Fruit fly (Drosophila melanogaster) whole organism, embryonic: ENCODE data around the gene rhea.

Experiments used
- CG1024 ChIP-seq: fragments of 200-800 bp; sonication (Bioruptor generic); IDR thresholded peaks from 2 replicates; pipeline ENCODE4 v1.3.6; 2022; ENCODE audit warnings: missing biosample characterization, missing genetic modification characterization
- CG10979 ChIP-seq: fragments of 200-800 bp; sonication (Bioruptor generic); optimal IDR thresholded peaks from 2 replicates; lab custom pipeline; 2018; ENCODE audit warnings: missing biosample characterization, mild to moderate bottlenecking, missing genetic modification characterization, moderate library complexity
- CG11398 ChIP-seq: fragments of 200-800 bp; sonication (Bioruptor generic); optimal IDR thresholded peaks from 2 replicates; lab custom pipeline; 2016; ENCODE audit warnings: missing biosample characterization, missing genetic modification characterization
- CG11560 ChIP-seq: fragments of 200-800 bp; sonication (Bioruptor generic); IDR thresholded peaks from 3 replicates; pipeline ENCODE4 v1.3.6; 2022; ENCODE audit warnings: missing biosample characterization, missing genetic modification characterization
- CG13287 ChIP-seq: fragments of 200-800 bp; sonication (Bioruptor generic); IDR thresholded peaks from 2 replicates; pipeline ENCODE4 v1.3.6; 2022; ENCODE audit warnings: missing biosample characterization, missing genetic modification characterization; ENCODE audit not compliant: partially characterized antibody
- CG15269 ChIP-seq: fragments of 200-800 bp; sonication (Bioruptor generic); optimal IDR thresholded peaks from 2 replicates; lab custom pipeline; 2018; ENCODE audit warnings: missing biosample characterization, mild to moderate bottlenecking, missing genetic modification characterization, moderate library complexity
- CG1602 ChIP-seq: fragments of 200-800 bp; sonication (Bioruptor generic); optimal IDR thresholded peaks from 3 replicates; lab custom pipeline; 2016; ENCODE audit warnings: missing biosample characterization, missing genetic modification characterization
- CG16813 ChIP-seq: fragments of 200-800 bp; sonication (Bioruptor generic); IDR thresholded peaks from 3 replicates; pipeline ENCODE4 v1.3.6; 2022; ENCODE audit warnings: missing biosample characterization, missing genetic modification characterization; ENCODE audit not compliant: partially characterized antibody
- CG17186 ChIP-seq: fragments of 200-800 bp; sonication (Bioruptor generic); optimal IDR thresholded peaks from 3 replicates; lab custom pipeline; 2017; ENCODE audit warnings: missing biosample characterization, missing genetic modification reagents, missing genetic modification characterization
- CG17361 ChIP-seq: fragments of 200-800 bp; sonication (Bioruptor generic); IDR thresholded peaks from 3 replicates; pipeline ENCODE4 v1.3.6; 2022; ENCODE audit warnings: missing biosample characterization, missing genetic modification characterization
- CG33213 ChIP-seq: fragments of 200-800 bp; sonication (Bioruptor generic); optimal IDR thresholded peaks from 3 replicates; lab custom pipeline; 2016; ENCODE audit warnings: missing biosample characterization, missing genetic modification characterization
- CG3407 ChIP-seq: fragments of 200-800 bp; sonication (Bioruptor generic); optimal IDR thresholded peaks from 2 replicates; lab custom pipeline; 2018; ENCODE audit warnings: missing biosample characterization, mild to moderate bottlenecking, missing genetic modification characterization
- CG6175 ChIP-seq: fragments of 200-800 bp; sonication (Bioruptor generic); IDR thresholded peaks from 3 replicates; pipeline ENCODE4 v1.3.6; 2022; ENCODE audit warnings: missing biosample characterization, missing genetic modification characterization
- CG6683 ChIP-seq: fragments of 200-800 bp; sonication (Bioruptor generic); optimal IDR thresholded peaks from 2 replicates; lab custom pipeline; 2017; ENCODE audit warnings: missing biosample characterization, mild to moderate bottlenecking, missing genetic modification characterization, missing genetic modification reagents
- CG6765 ChIP-seq: fragments of 200-800 bp; sonication (Bioruptor generic); optimal IDR thresholded peaks from 3 replicates; lab custom pipeline; 2017; ENCODE audit warnings: missing biosample characterization, mild to moderate bottlenecking, missing genetic modification characterization
- CG6854 ChIP-seq: fragments of 200-800 bp; sonication (Bioruptor generic); optimal IDR thresholded peaks from 3 replicates; lab custom pipeline; 2017; ENCODE audit warnings: missing biosample characterization, mild to moderate bottlenecking, missing genetic modification characterization
- CG8089 ChIP-seq: fragments of 200-800 bp; sonication (Bioruptor generic); optimal IDR thresholded peaks from 3 replicates; lab custom pipeline; 2016; ENCODE audit warnings: missing biosample characterization, missing genetic modification characterization
- CG8290 ChIP-seq, 3 experiments: fragments of 200-800 bp; sonication (Bioruptor generic); optimal IDR thresholded peaks; 2 replicates each; lab custom pipeline; 2016 to 2019; ENCODE audit warnings: missing biosample characterization in 3 of 3, missing genetic modification characterization in 3 of 3, mild to moderate bottlenecking in 2 of 3, moderate library complexity in 1 of 3
- CG8765 ChIP-seq: fragments of 200-800 bp; sonication (Bioruptor generic); IDR thresholded peaks from 2 replicates; pipeline ENCODE4 v1.3.6; 2022; ENCODE audit warnings: missing biosample characterization, missing genetic modification characterization
- CG9215 ChIP-seq: fragments of 200-800 bp; sonication (Bioruptor generic); IDR thresholded peaks from 2 replicates; pipeline ENCODE4 v1.3.6; 2022; ENCODE audit warnings: missing biosample characterization, missing genetic modification characterization
- Dfd ChIP-seq, 2 experiments: fragments of >200 bp; optimal IDR thresholded peaks; 2 replicates each; lab custom pipeline; 2017; ENCODE audit warnings: missing biosample characterization in 2 of 2, missing genetic modification characterization in 2 of 2
- Fer3 ChIP-seq: fragments of 200-800 bp; sonication (Bioruptor generic); optimal IDR thresholded peaks from 2 replicates; lab custom pipeline; 2018; ENCODE audit warnings: missing biosample characterization, mild to moderate bottlenecking, missing genetic modification characterization, moderate library complexity
- HHEX ChIP-seq: fragments of 200-800 bp; sonication (Bioruptor generic); optimal IDR thresholded peaks from 3 replicates; lab custom pipeline; 2017; ENCODE audit warnings: missing biosample characterization, mild to moderate bottlenecking, missing genetic modification characterization, missing genetic modification reagents
- MTF-1 ChIP-seq: fragments of 200-800 bp; sonication (Bioruptor generic); optimal IDR thresholded peaks from 2 replicates; lab custom pipeline; 2018; ENCODE audit warnings: missing biosample characterization, mild to moderate bottlenecking, missing genetic modification characterization, borderline replicate concordance
- Nf-YB ChIP-seq: fragments of 200-800 bp; sonication (Bioruptor generic); optimal IDR thresholded peaks from 3 replicates; lab custom pipeline; 2019; ENCODE audit warnings: missing biosample characterization, mild to moderate bottlenecking, missing genetic modification characterization, moderate library complexity
- Oli ChIP-seq: fragments of 200-800 bp; sonication (Bioruptor generic); optimal IDR thresholded peaks from 2 replicates; lab custom pipeline; 2018; ENCODE audit warnings: missing biosample characterization, mild to moderate bottlenecking, missing genetic modification characterization, moderate library complexity
- Opbp ChIP-seq: fragments of 200-800 bp; sonication (Bioruptor generic); IDR thresholded peaks from 3 replicates; pipeline ENCODE4 v1.3.6; 2022; ENCODE audit warnings: missing biosample characterization, missing genetic modification characterization; ENCODE audit not compliant: partially characterized antibody
- PHDP ChIP-seq: fragments of 200-800 bp; sonication (Bioruptor generic); optimal IDR thresholded peaks from 3 replicates; lab custom pipeline; 2018; ENCODE audit warnings: missing biosample characterization, mild to moderate bottlenecking, missing genetic modification characterization, moderate library complexity
- Sox102F ChIP-seq: fragments of 200-800 bp; sonication (Bioruptor generic); optimal IDR thresholded peaks from 2 replicates; lab custom pipeline; 2018; ENCODE audit warnings: missing biosample characterization, mild to moderate bottlenecking, missing genetic modification characterization, moderate library complexity
- YL-1 ChIP-seq: fragments of 200-800 bp; sonication (Bioruptor generic); optimal IDR thresholded peaks from 3 replicates; lab custom pipeline; 2017; ENCODE audit warnings: missing biosample characterization, mild to moderate bottlenecking, missing genetic modification characterization
- dysf ChIP-seq: fragments of 200-800 bp; sonication (Bioruptor generic); IDR thresholded peaks from 3 replicates; pipeline ENCODE4 v1.3.6; 2022; ENCODE audit warnings: missing biosample characterization, missing genetic modification characterization
- ems ChIP-seq: fragments of 200-800 bp; sonication (Bioruptor generic); optimal IDR thresholded peaks from 3 replicates; lab custom pipeline; 2016; ENCODE audit warnings: missing biosample characterization, missing genetic modification characterization
- grau ChIP-seq: fragments of 200-800 bp; optimal IDR thresholded peaks from 3 replicates; lab custom pipeline; 2019; ENCODE audit warnings: missing biosample characterization, mild to moderate bottlenecking, missing genetic modification characterization, moderate library complexity
- her ChIP-seq: fragments of 200-800 bp; sonication (Bioruptor generic); optimal IDR thresholded peaks from 2 replicates; lab custom pipeline; 2016; ENCODE audit warnings: missing biosample characterization, missing genetic modification characterization
- insv ChIP-seq, 2 experiments: fragments of 200-800 bp; sonication (Bioruptor generic); optimal IDR thresholded peaks; 3 replicates each; lab custom pipeline; 2016 to 2018; ENCODE audit warnings: missing biosample characterization in 2 of 2, missing genetic modification characterization in 2 of 2
- inv ChIP-seq: fragments of 200-800 bp; sonication (Bioruptor generic); IDR thresholded peaks from 2 replicates; pipeline ENCODE4 v1.3.6; 2022; ENCODE audit warnings: missing biosample characterization, missing genetic modification characterization; ENCODE audit not compliant: partially characterized antibody
- kah ChIP-seq: fragments of 200-800 bp; sonication (Bioruptor generic); optimal IDR thresholded peaks from 2 replicates; lab custom pipeline; 2018; ENCODE audit warnings: missing biosample characterization, mild to moderate bottlenecking, missing genetic modification characterization
- lola ChIP-seq, 3 experiments: fragments of >200 bp in 2 of 3; fragments of 200-800 bp in 1 of 3; sonication (Bioruptor generic) in 1 of 3; optimal IDR thresholded peaks; 2 replicates each; lab custom pipeline; 2017 to 2019; ENCODE audit warnings: missing biosample characterization in 3 of 3, missing genetic modification characterization in 3 of 3, mild to moderate bottlenecking in 1 of 3, moderate library complexity in 1 of 3
- mirr ChIP-seq: fragments of 200-800 bp; sonication (Bioruptor generic); optimal IDR thresholded peaks from 3 replicates; lab custom pipeline; 2018; ENCODE audit warnings: missing biosample characterization, mild to moderate bottlenecking, missing genetic modification characterization
- pfk ChIP-seq: fragments of 200-800 bp; sonication (Bioruptor generic); optimal IDR thresholded peaks from 2 replicates; lab custom pipeline; 2018; ENCODE audit warnings: missing biosample characterization, mild to moderate bottlenecking, missing genetic modification characterization, moderate library complexity
- pho ChIP-seq: fragments of 200-800 bp; sonication (Bioruptor generic); optimal IDR thresholded peaks from 2 replicates; lab custom pipeline; 2016; ENCODE audit warnings: missing biosample characterization, missing genetic modification characterization
- psq ChIP-seq: fragments of 200-800 bp; sonication (Bioruptor generic); optimal IDR thresholded peaks from 2 replicates; lab custom pipeline; 2017; ENCODE audit warnings: missing biosample characterization, missing genetic modification characterization
- slou ChIP-seq: fragments of 200-800 bp; sonication (Bioruptor generic); optimal IDR thresholded peaks from 3 replicates; lab custom pipeline; 2016; ENCODE audit warnings: missing biosample characterization, missing genetic modification characterization
- sna ChIP-seq: fragments of 200-800 bp; sonication (Bioruptor generic); IDR thresholded peaks from 2 replicates; pipeline ENCODE4 v1.3.6; 2022; ENCODE audit warnings: missing biosample characterization, missing genetic modification characterization; ENCODE audit not compliant: partially characterized antibody
- tap ChIP-seq: fragments of 200-800 bp; optimal IDR thresholded peaks from 3 replicates; lab custom pipeline; 2019; ENCODE audit warnings: missing biosample characterization, mild to moderate bottlenecking, missing genetic modification characterization, moderate library complexity
- tin ChIP-seq: fragments of 200-800 bp; sonication (Bioruptor generic); optimal IDR thresholded peaks from 3 replicates; lab custom pipeline; 2016; ENCODE audit warnings: missing biosample characterization, missing genetic modification characterization
- tll ChIP-seq, 2 experiments: fragments of 200-800 bp in 1 of 2; fragments of >200 bp in 1 of 2; sonication (Bioruptor generic) in 1 of 2; optimal IDR thresholded peaks; 2 replicates each; lab custom pipeline; 2017 to 2019; ENCODE audit warnings: missing biosample characterization in 2 of 2, missing genetic modification characterization in 2 of 2, mild to moderate bottlenecking in 1 of 2, moderate library complexity in 1 of 2
- wdn ChIP-seq: fragments of 200-800 bp; sonication (Bioruptor generic); IDR thresholded peaks from 2 replicates; pipeline ENCODE4 v1.3.6; 2022; ENCODE audit warnings: missing biosample characterization, missing genetic modification characterization

rhea gene

dm6 chr3L:8506975-8507441 is 37.8 kb upstream of the rhea start, which contains the start of gene CG43163 (continued):
- TF ChIP-seq CG3407 = peak; percentile 47
- TF ChIP-seq CG1602 = peak; percentile 64
- peak; percentile 74 for TF ChIP-seq Sox102F (GFP tag; lab: Kevin White, UChicago)
- no peak for TF ChIP-seq psq (GFP tag; lab: Kevin White, UChicago)
- TF ChIP-seq CG1024 = peak; percentile 58; the same call in 1 of the 2 replicates
- peak; percentile 18 for TF ChIP-seq her
- TF ChIP-seq Dfd (GFP tag; optimal IDR thresholded peaks at IDR 0.05; lab: Kevin White, UChicago) = no peak
- peak; percentile 47 for TF ChIP-seq CG8290 (GFP tag; optimal IDR thresholded peaks at IDR 0.05; lab: Kevin White, UChicago)
- TF ChIP-seq CG8290 (tag; optimal IDR thresholded peaks at IDR 0.05; lab: Kevin White, UChicago) = peak; percentile 32 to 84
- peak; percentile 37; the same call in 1 of the 2 replicates for TF ChIP-seq CG9215 (GFP tag; lab: Robert Waterston, UW)
- no peak for TF ChIP-seq CG11560 (tag; lab: Robert Waterston, UW)
- TF ChIP-seq slou (GFP tag; lab: Kevin White, UChicago) = peak; percentile 10
- no peak for TF ChIP-seq inv
- TF ChIP-seq CG13287 (GFP tag; lab: Robert Waterston, UW) = peak; percentile 41; the same call in 1 of the 2 replicates
- peak; percentile 33 for TF ChIP-seq Oli (tag; lab: Kevin White, UChicago)
- peak; percentile 50 for TF ChIP-seq CG8089 (GFP tag; lab: Kevin White, UChicago)
- no peak for TF ChIP-seq CG11398 (GFP tag; lab: Kevin White, UChicago)
- peak; percentile 71 for TF ChIP-seq CG10979 (tag; lab: Kevin White, UChicago)
- peak; percentile 70 for TF ChIP-seq tin
- peak; percentile 54 for TF ChIP-seq tap (tag; lab: Kevin White, UChicago)
- TF ChIP-seq kah (GFP tag; lab: Kevin White, UChicago) = peak; percentile 53
- peak; percentile 46 for TF ChIP-seq CG17186
- TF ChIP-seq HHEX = peak; percentile 39
- TF ChIP-seq mirr (GFP tag; lab: Kevin White, UChicago) = no peak
- TF ChIP-seq Nf-YB = peak; percentile 36
- peak; percentile 72; the same call in 2 of the 3 replicates for TF ChIP-seq CG17361 (GFP tag; lab: Robert Waterston, UW)
- 0 out of 3 replicates have a peak, but pooled peaks have one; percentile 34 for TF ChIP-seq CG16813 (GFP tag; lab: Robert Waterston, UW)
- peak; percentile 78 for TF ChIP-seq CG6683 (GFP tag; lab: Kevin White, UChicago)
- TF ChIP-seq dysf (GFP tag; lab: Robert Waterston, UW) = peak; percentile 67; the same call in 2 of the 3 replicates
- TF ChIP-seq insv (GFP tag; optimal IDR thresholded peaks at IDR 0.05; lab: Kevin White, UChicago) = peak in 1 of 2 experiments; percentile 30
- TF ChIP-seq MTF-1 = no peak
- TF ChIP-seq Opbp (GFP tag; lab: Robert Waterston, UW) = peak; percentile 38; the same call in 1 of the 3 replicates
- TF ChIP-seq CG6854 (GFP tag; lab: Kevin White, UChicago) = peak; percentile 45
- TF ChIP-seq CG33213 (GFP tag; lab: Kevin White, UChicago) = peak; percentile 76
- peak; percentile 24 for TF ChIP-seq CG6765 (GFP tag; lab: Kevin White, UChicago)
- peak; percentile 70 for TF ChIP-seq grau
- TF ChIP-seq pfk (GFP tag; lab: Kevin White, UChicago) = no peak
- peak; percentile 43 for TF ChIP-seq ems (GFP tag; lab: Kevin White, UChicago)
- peak; percentile 92 for TF ChIP-seq CG6175 (GFP tag; lab: Robert Waterston, UW)
- no peak for TF ChIP-seq sna (GFP tag; lab: Robert Waterston, UW)
- TF ChIP-seq YL-1 (GFP tag; lab: Kevin White, UChicago) = peak; percentile 55
- peak in 1 of 3 experiments; percentile 56 for TF ChIP-seq lola (GFP tag; optimal IDR thresholded peaks at IDR 0.05; lab: Kevin White, UChicago)
- no peak for TF ChIP-seq tll (GFP tag; optimal IDR thresholded peaks at IDR 0.05; lab: Kevin White, UChicago)
- TF ChIP-seq CG8765 = peak; percentile 14; the same call in 1 of the 2 replicates
- TF ChIP-seq CG15269 (tag; lab: Kevin White, UChicago) = peak; percentile 67
- peak; percentile 61 for TF ChIP-seq Fer3 (tag; lab: Kevin White, UChicago)
- TF ChIP-seq pho (GFP tag; lab: Kevin White, UChicago) = peak; percentile 12
- peak; percentile 80 for TF ChIP-seq PHDP (tag; lab: Kevin White, UChicago)
- peak; percentile 57; the same call in 1 of the 2 replicates for TF ChIP-seq wdn (GFP tag; lab: Robert Waterston, UW)
